Worm (Caenorhabditis elegans) whole organism, mixed stage, embryonic: ENCODE measurements around the gene C33A12.4.

ENCODE experiments used
- M03D4.4 ChIP-seq: sonication (generic microtip); optimal IDR thresholded peaks from 2 replicates; lab custom pipeline; 2017; ENCODE audit warnings: mild to moderate bottlenecking, missing genetic modification characterization, missing compliant biosample characterization
- unc-39 ChIP-seq: fragments of 150-350 bp; optimal IDR thresholded peaks from 2 replicates; lab custom pipeline; 2014; ENCODE audit warnings: missing biosample characterization, missing genetic modification characterization

The C33A12.4 gene

ce11 chrIV:9464345-9464783 is 46.0 kb downstream of the C33A12.4 start:
- TF ChIP-seq unc-39 (tag; lab: Kevin White, UChicago), result no peak
- no peak for TF ChIP-seq M03D4.4 (tag; lab: Kevin White, UChicago)
